Worm (Caenorhabditis elegans) whole organism, late embryonic: ENCODE data around the gene flp-19.

Experiments
- ceh-9 ChIP-seq: sonication (generic microtip); optimal IDR thresholded peaks from 2 replicates; lab custom pipeline; 2016; ENCODE audit warnings: mild to moderate bottlenecking, missing genetic modification characterization, inconsistent platforms, missing compliant biosample characterization
- elt-4 ChIP-seq: sonication (generic microtip); optimal IDR thresholded peaks from 2 replicates; lab custom pipeline; 2016; ENCODE audit warnings: missing genetic modification characterization, missing compliant biosample characterization

- TF ChIP-seq elt-4 (tag; lab: Kevin White, UChicago) (no peak), ceh-9 (tag; lab: Kevin White, UChicago) (no peak)
These were observed 40.7 kb downstream of the flp-19 start for ce11 chrX:10645148-10645547.
